Fruit fly (Drosophila melanogaster): ENCODE results near the gene Coq6.

The Coq6 gene

DNA sequence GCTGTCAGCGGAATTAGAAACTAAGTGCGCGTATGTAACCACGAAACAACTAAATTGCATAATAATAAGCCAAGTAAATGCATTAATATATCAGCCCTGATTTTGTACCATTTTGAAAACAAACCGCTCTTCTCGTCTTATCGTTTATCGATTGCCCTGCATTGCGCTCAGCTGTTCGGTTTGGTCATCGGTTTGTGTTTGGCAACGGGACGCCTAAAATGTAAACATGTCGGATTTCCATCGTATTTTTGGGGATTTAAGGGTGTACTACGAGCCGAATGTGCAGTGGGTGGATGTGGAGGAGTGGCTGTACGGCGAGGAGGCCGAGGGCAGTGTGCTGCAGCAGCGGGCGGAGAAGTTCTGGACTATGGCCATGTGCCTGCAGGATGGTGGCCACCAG lies 6.3 kb downstream of the Coq6 start, which contains the start of gene Cap-D3 (continued):
- TF ChIP-seq Fer2 (tag; optimal IDR thresholded peaks at IDR 0.05) (no peak), Dbx (GFP tag; IDR thresholded peaks at IDR 0.05) (no peak), Abd-B (GFP tag; optimal IDR thresholded peaks at IDR 0.05) (no peak), HLHmδ (GFP tag; optimal IDR thresholded peaks at IDR 0.05) (no peak), CG4282 (GFP tag; optimal IDR thresholded peaks at IDR 0.05) (no peak), sens-2 (GFP tag; IDR thresholded peaks at IDR 0.05) (no peak), CG11456 (GFP tag; IDR thresholded peaks at IDR 0.05) (no peak), CG16815 (GFP tag; optimal IDR thresholded peaks at IDR 0.05) (no peak), btn (GFP tag; optimal IDR thresholded peaks at IDR 0.05) (no peak), so (GFP tag; IDR thresholded peaks at IDR 0.05) (no peak), CG8089 (GFP tag; optimal IDR thresholded peaks at IDR 0.05) (no peak), CG17359 (tag; optimal IDR thresholded peaks at IDR 0.05) (no peak), CHES-1-like (GFP tag; optimal IDR thresholded peaks at IDR 0.05) (no peak), zen (tag; optimal IDR thresholded peaks at IDR 0.05) (no peak), CG14965 (GFP tag; optimal IDR thresholded peaks at IDR 0.05; ENCODE audit: borderline replicate concordance) (no peak), Mrtf (GFP tag; IDR thresholded peaks at IDR 0.05) (no peak), NFAT (GFP tag; IDR thresholded peaks at IDR 0.05) (no peak), Lpt (GFP tag; optimal IDR thresholded peaks at IDR 0.05) (no peak), Bgb (GFP tag; IDR thresholded peaks at IDR 0.05; ENCODE audit: partially characterized antibody) (peak; percentile 60), HmgZ (tag; optimal IDR thresholded peaks at IDR 0.05) (no peak), MBD-R2 (GFP tag; IDR thresholded peaks at IDR 0.05) (peak; percentile 76), CG7963 (GFP tag; IDR thresholded peaks at IDR 0.05; ENCODE audit: partially characterized antibody) (peak; percentile 62; the same call in 1 of the 3 replicates), CG16863 (GFP tag; optimal IDR thresholded peaks at IDR 0.05) (no peak), dmrt11E (tag; optimal IDR thresholded peaks at IDR 0.05) (no peak), CG6272 (GFP tag; IDR thresholded peaks at IDR 0.05) (no peak), dan (GFP tag; IDR thresholded peaks at IDR 0.05) (no peak), CG6175 (GFP tag; IDR thresholded peaks at IDR 0.05) (no peak), CG14710 (tag; optimal IDR thresholded peaks at IDR 0.05) (peak; percentile 91), CG1529 (GFP tag; optimal IDR thresholded peaks at IDR 0.05) (no peak), tx (GFP tag; optimal IDR thresholded peaks at IDR 0.05) (no peak), CG2678 (tag; optimal IDR thresholded peaks at IDR 0.05) (no peak), hth (optimal IDR thresholded peaks at IDR 0.05) (no peak), CG14860 (GFP tag; IDR thresholded peaks at IDR 0.05; ENCODE audit: partially characterized antibody) (peak; percentile 67), gce (GFP tag; IDR thresholded peaks at IDR 0.05) (no peak), sna (GFP tag; IDR thresholded peaks at IDR 0.05; ENCODE audit: partially characterized antibody) (peak; percentile 55; the same call in 1 of the 2 replicates), cg (GFP tag; optimal IDR thresholded peaks at IDR 0.05) (no peak), CG10959 (GFP tag; IDR thresholded peaks at IDR 0.05) (no peak), bbx (GFP tag; IDR thresholded peaks at IDR 0.05; ENCODE audit: partially characterized antibody) (peak; percentile 69), CG18599 (GFP tag; optimal IDR thresholded peaks at IDR 0.05) (no peak), Sox100B (GFP tag; optimal IDR thresholded peaks at IDR 0.05) (no peak), vnd (GFP tag; IDR thresholded peaks at IDR 0.05; ENCODE audit: partially characterized antibody) (peak; percentile 61; the same call in 2 of the 3 replicates), CG3065 (GFP tag; optimal IDR thresholded peaks at IDR 0.05) (no peak), cato (GFP tag; optimal IDR thresholded peaks at IDR 0.05; ENCODE audit: borderline replicate concordance) (no peak), gcm (GFP tag; optimal IDR thresholded peaks at IDR 0.05) (no peak)

All from whole organism, embryonic.